Worm (Caenorhabditis elegans): ENCODE measurements around the gene T24C4.2.

ce11 chrIII:844577-844976 is 25.2 kb downstream of the T24C4.2 start:
- TF ChIP-seq ces-1 (GFP tag; optimal IDR thresholded peaks at IDR 0.05): no peak
- TF ChIP-seq madf-5 (GFP tag; IDR thresholded peaks at IDR 0.05): no peak
- TF ChIP-seq gei-8 (GFP tag; optimal IDR thresholded peaks at IDR 0.05): no peak
- TF ChIP-seq ceh-32 (tag; optimal IDR thresholded peaks at IDR 0.05; ENCODE audit: poor library complexity): no peak
